Fruit fly (Drosophila melanogaster) whole organism, prepupa: ENCODE data around the gene CG42815.

ENCODE experiments used
- CG10631 ChIP-seq: fragments of 200-800 bp; sonication (Bioruptor generic); optimal IDR thresholded peaks from 2 replicates; lab custom pipeline; 2016; ENCODE audit warnings: missing biosample characterization, missing genetic modification characterization
- CG10669 ChIP-seq: fragments of 200-800 bp; sonication (Bioruptor generic); optimal IDR thresholded peaks from 3 replicates; lab custom pipeline; 2018; ENCODE audit warnings: missing biosample characterization, mild to moderate bottlenecking, missing genetic modification characterization, moderate library complexity
- CG11294 ChIP-seq: fragments of 200-800 bp; sonication (Bioruptor generic); IDR thresholded peaks from 2 replicates; pipeline ENCODE4 v1.3.6; 2022; ENCODE audit warnings: missing biosample characterization, missing genetic modification characterization
- CG11762 ChIP-seq: fragments of 200-800 bp; sonication (Bioruptor generic); optimal IDR thresholded peaks from 3 replicates; lab custom pipeline; 2016; ENCODE audit warnings: missing biosample characterization, missing genetic modification characterization; ENCODE audit not compliant: insufficient read depth
- CG11902 ChIP-seq: fragments of 200-800 bp; sonication (Bioruptor generic); optimal IDR thresholded peaks from 3 replicates; lab custom pipeline; 2016; ENCODE audit warnings: missing biosample characterization, missing genetic modification characterization
- CG16779 ChIP-seq: fragments of 200-800 bp; sonication (Bioruptor generic); optimal IDR thresholded peaks from 3 replicates; lab custom pipeline; 2017; ENCODE audit warnings: missing biosample characterization, mild to moderate bottlenecking, missing genetic modification characterization
- CG3032 ChIP-seq: fragments of 200-800 bp; optimal IDR thresholded peaks from 2 replicates; lab custom pipeline; 2019; ENCODE audit warnings: missing biosample characterization, mild to moderate bottlenecking, missing genetic modification characterization, moderate library complexity
- CG34406 ChIP-seq: fragments of 200-800 bp; sonication (Bioruptor generic); optimal IDR thresholded peaks from 3 replicates; lab custom pipeline; 2016; ENCODE audit warnings: missing biosample characterization, missing genetic modification characterization
- CG4318 ChIP-seq: fragments of 200-800 bp; sonication (Bioruptor generic); optimal IDR thresholded peaks from 3 replicates; lab custom pipeline; 2017; ENCODE audit warnings: missing biosample characterization, mild to moderate bottlenecking, missing genetic modification characterization
- CG6163 ChIP-seq: fragments of 200-800 bp; sonication (Bioruptor generic); IDR thresholded peaks from 3 replicates; pipeline ENCODE4 v1.3.6; 2022; ENCODE audit warnings: missing biosample characterization, missing genetic modification characterization
- CG6276 ChIP-seq: fragments of 200-800 bp; sonication (Bioruptor generic); optimal IDR thresholded peaks from 2 replicates; lab custom pipeline; 2017; ENCODE audit warnings: missing biosample characterization, mild to moderate bottlenecking, missing genetic modification characterization
- CG7368 ChIP-seq: fragments of 200-800 bp; sonication (Bioruptor generic); optimal IDR thresholded peaks from 3 replicates; lab custom pipeline; 2016; ENCODE audit warnings: missing biosample characterization, missing genetic modification characterization
- CG8119 ChIP-seq: fragments of 200-800 bp; sonication (Bioruptor generic); IDR thresholded peaks from 3 replicates; pipeline ENCODE4 v1.3.6; 2022; ENCODE audit warnings: missing biosample characterization, missing genetic modification characterization
- Eip78C ChIP-seq: fragments of 200-800 bp; sonication (Bioruptor generic); peaks from one replicate; lab custom pipeline; 2016; ENCODE audit warnings: missing biosample characterization, missing genetic modification characterization
- Ets21C ChIP-seq: fragments of 200-800 bp; sonication (Bioruptor generic); optimal IDR thresholded peaks from 3 replicates; lab custom pipeline; 2016; ENCODE audit warnings: missing biosample characterization, missing genetic modification characterization
- Ets96B ChIP-seq: fragments of 200-800 bp; optimal IDR thresholded peaks from 2 replicates; lab custom pipeline; 2019; ENCODE audit warnings: missing biosample characterization, mild to moderate bottlenecking, missing genetic modification characterization, moderate library complexity
- Hr39 ChIP-seq: fragments of 200-800 bp; sonication (Bioruptor generic); optimal IDR thresholded peaks from 2 replicates; lab custom pipeline; 2016; ENCODE audit warnings: missing biosample characterization, missing genetic modification characterization
- Lpt ChIP-seq: fragments of 200-800 bp; sonication (Bioruptor generic); optimal IDR thresholded peaks from 3 replicates; lab custom pipeline; 2016; ENCODE audit warnings: missing biosample characterization, missing genetic modification characterization
- Met ChIP-seq: fragments of 200-800 bp; sonication (Bioruptor generic); optimal IDR thresholded peaks from 3 replicates; lab custom pipeline; 2016; ENCODE audit warnings: missing biosample characterization, missing genetic modification characterization
- Smox ChIP-seq: fragments of 200-800 bp; sonication (Bioruptor generic); optimal IDR thresholded peaks from 3 replicates; lab custom pipeline; 2016; ENCODE audit warnings: missing biosample characterization, missing genetic modification characterization
- Sox14 ChIP-seq: fragments of 200-800 bp; sonication (Bioruptor generic); optimal IDR thresholded peaks from 3 replicates; lab custom pipeline; 2016; ENCODE audit warnings: missing biosample characterization, missing genetic modification characterization
- Sox15 ChIP-seq: fragments of 200-800 bp; sonication (Bioruptor generic); optimal IDR thresholded peaks from 3 replicates; lab custom pipeline; 2016; ENCODE audit warnings: missing biosample characterization, missing genetic modification characterization
- acj6 ChIP-seq: fragments of 200-800 bp; sonication (Bioruptor generic); optimal IDR thresholded peaks from 3 replicates; lab custom pipeline; 2016; ENCODE audit warnings: missing biosample characterization, missing genetic modification characterization
- cyc ChIP-seq: fragments of 200-800 bp; sonication (Bioruptor generic); optimal IDR thresholded peaks from 3 replicates; lab custom pipeline; 2016; ENCODE audit warnings: missing biosample characterization, missing genetic modification characterization
- dac ChIP-seq: fragments of 200-800 bp; sonication (Bioruptor generic); optimal IDR thresholded peaks from 2 replicates; lab custom pipeline; 2017; ENCODE audit warnings: missing biosample characterization, mild to moderate bottlenecking, missing genetic modification characterization
- dsx ChIP-seq: fragments of 200-800 bp; optimal IDR thresholded peaks from 3 replicates; lab custom pipeline; 2019; ENCODE audit warnings: missing biosample characterization, mild to moderate bottlenecking, missing genetic modification characterization, moderate library complexity; ENCODE audit not compliant: poor library complexity, severe bottlenecking
- fd59A ChIP-seq: fragments of 200-800 bp; sonication (Bioruptor generic); optimal IDR thresholded peaks from 2 replicates; lab custom pipeline; 2017; ENCODE audit warnings: missing biosample characterization, mild to moderate bottlenecking, missing genetic modification characterization, missing genetic modification reagents
- fd85E ChIP-seq: fragments of 200-800 bp; sonication (Bioruptor generic); optimal IDR thresholded peaks from 3 replicates; lab custom pipeline; 2016; ENCODE audit warnings: missing biosample characterization, missing genetic modification characterization
- fkh ChIP-seq: fragments of 200-800 bp; sonication (Bioruptor generic); optimal IDR thresholded peaks from 3 replicates; lab custom pipeline; 2017; ENCODE audit warnings: missing biosample characterization, mild to moderate bottlenecking, missing genetic modification characterization, moderate library complexity
- salr ChIP-seq, 2 experiments: fragments of 200-800 bp; sonication (Bioruptor generic); optimal IDR thresholded peaks; 3 replicates each; lab custom pipeline; 2016 to 2018; ENCODE audit warnings: missing biosample characterization in 2 of 2, missing genetic modification characterization in 2 of 2, mild to moderate bottlenecking in 1 of 2
- svp ChIP-seq: fragments of 200-800 bp; sonication (Bioruptor generic); peaks from one replicate; lab custom pipeline; 2016; ENCODE audit warnings: missing biosample characterization, missing genetic modification characterization
- topi ChIP-seq: fragments of 200-800 bp; sonication (Bioruptor generic); optimal IDR thresholded peaks from 3 replicates; lab custom pipeline; 2016; ENCODE audit warnings: missing biosample characterization, missing genetic modification characterization
- vri ChIP-seq: fragments of 200-800 bp; sonication (Bioruptor generic); optimal IDR thresholded peaks from 3 replicates; lab custom pipeline; 2016; ENCODE audit warnings: missing biosample characterization, mild to moderate bottlenecking, missing genetic modification characterization

CG42815 gene

dm6 chr3L:17791467-17791494 lies at the start of gene CG42815:
Gene CG42815, minus strand, starts transcription at chr3L:17791486.
- TF ChIP-seq CG7368 (GFP tag; lab: Kevin White, UChicago) (no peak), Smox (GFP tag; lab: Kevin White, UChicago) (no peak), acj6 (GFP tag; lab: Kevin White, UChicago) (no peak), dsx (GFP tag; lab: Kevin White, UChicago) (no peak), Eip78C (GFP tag; lab: Kevin White, UChicago) (no peak), dac (GFP tag; lab: Kevin White, UChicago) (no peak), CG11294 (no peak), CG11902 (GFP tag; lab: Kevin White, UChicago) (no peak), CG6163 (GFP tag; lab: Robert Waterston, UW) (no peak), CG11762 (GFP tag; lab: Kevin White, UChicago) (no peak), CG10631 (GFP tag; lab: Kevin White, UChicago) (no peak), fd85E (GFP tag; lab: Kevin White, UChicago) (no peak), Met (GFP tag; lab: Kevin White, UChicago) (no peak), fd59A (GFP tag; lab: Kevin White, UChicago) (no peak)

DNA sequence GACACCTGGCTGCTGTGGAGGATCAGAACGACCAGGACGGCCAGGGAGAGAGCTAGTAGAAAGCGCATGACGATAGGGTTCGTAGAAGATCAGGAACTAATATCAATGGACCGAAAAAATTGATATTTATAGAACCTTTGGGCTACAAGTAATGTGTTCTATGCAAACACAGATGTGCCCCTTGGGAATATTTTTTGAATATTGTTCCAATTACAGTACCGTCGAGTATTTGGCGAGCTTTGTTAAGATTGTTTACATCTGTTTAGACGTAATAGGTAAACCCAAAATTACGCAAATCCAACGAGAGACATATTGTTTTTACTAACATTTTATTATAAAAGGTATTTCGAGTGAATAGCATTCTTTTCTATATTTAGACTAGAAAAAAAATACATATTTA lies 43.8 kb upstream of the CG42815 start, which contains the start of gene CG32189:
Gene CG32189 (minus strand): TSS at position 101 of the 400 bp plus-strand sequence.
- TF ChIP-seq dsx (GFP tag; lab: Kevin White, UChicago), result no peak
- no peak for TF ChIP-seq CG7368 (GFP tag; lab: Kevin White, UChicago)
- TF ChIP-seq CG11762 (GFP tag; lab: Kevin White, UChicago), result no peak
- no peak for TF ChIP-seq dac (GFP tag; lab: Kevin White, UChicago)

DNA sequence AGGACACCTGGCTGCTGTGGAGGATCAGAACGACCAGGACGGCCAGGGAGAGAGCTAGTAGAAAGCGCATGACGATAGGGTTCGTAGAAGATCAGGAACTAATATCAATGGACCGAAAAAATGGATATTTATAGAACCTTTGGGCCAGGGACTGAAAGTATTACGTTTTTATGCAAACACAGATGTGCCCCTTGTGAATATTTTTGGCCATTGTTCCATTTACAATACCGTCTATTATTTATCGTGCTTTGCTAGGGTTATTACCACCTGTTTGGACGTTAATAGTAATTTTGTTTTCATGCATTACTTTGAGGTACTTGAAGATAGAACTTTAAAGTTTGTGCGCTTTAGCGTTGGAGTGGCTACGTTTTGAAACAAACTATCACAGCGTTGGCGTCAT lies 42.2 kb upstream of the CG42815 start, which contains the start of gene CG32188:
Gene CG32188 (minus strand): TSS at position 101 of the 400 bp plus-strand sequence.
- TF ChIP-seq CG3032 (tag; lab: Kevin White, UChicago) (no peak), Ets21C (no peak), Sox14 (GFP tag; lab: Kevin White, UChicago) (no peak), vri (GFP tag; lab: Kevin White, UChicago) (no peak), cyc (GFP tag; lab: Kevin White, UChicago) (no peak), CG16779 (tag; lab: Kevin White, UChicago) (no peak), CG6163 (GFP tag; lab: Robert Waterston, UW) (no peak), fkh (GFP tag; lab: Kevin White, UChicago) (no peak), Ets96B (tag; lab: Kevin White, UChicago) (no peak)

DNA sequence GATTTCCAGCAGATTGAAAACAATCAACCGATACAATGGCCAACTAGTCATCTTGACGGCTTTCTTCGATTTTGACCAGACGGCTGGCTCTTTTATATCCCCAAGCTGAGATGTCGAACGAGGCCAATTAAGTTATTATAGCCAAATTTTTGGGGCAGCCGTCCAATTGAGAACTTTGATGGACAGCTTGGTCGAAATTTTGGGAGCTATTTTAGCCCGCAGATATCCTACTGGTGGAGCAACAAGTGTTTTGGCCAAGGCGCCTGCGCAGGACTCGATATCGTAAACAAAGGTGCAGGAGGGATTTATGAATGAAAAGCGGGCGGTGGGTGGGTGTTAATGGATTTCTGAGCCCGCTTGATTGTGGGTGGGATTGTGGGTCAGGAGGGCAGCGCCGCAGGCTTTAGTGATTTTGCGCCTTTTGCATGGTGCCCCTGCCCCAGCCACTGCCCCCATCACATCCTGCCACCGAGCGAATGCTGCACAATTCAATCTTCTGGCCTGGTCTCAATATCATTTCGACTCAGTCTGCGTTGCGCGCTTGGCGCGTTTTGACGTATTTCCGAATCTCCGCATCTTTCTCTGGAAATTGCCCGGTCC lies 31.6 kb upstream of the CG42815 start, which contains the start of the genes Ir75c and Grd:
Gene Ir75c (minus strand): TSS at position 51 of the 600 bp plus-strand sequence.
Gene Grd (plus strand): TSS at position 550 of the 600 bp plus-strand sequence.
- TF ChIP-seq svp (GFP tag; lab: Kevin White, UChicago) (no peak), CG6163 (GFP tag; lab: Robert Waterston, UW) (no peak), Lpt (no peak), CG6276 (GFP tag; lab: Kevin White, UChicago) (no peak), CG34406 (GFP tag; lab: Kevin White, UChicago) (no peak), dac (GFP tag; lab: Kevin White, UChicago) (no peak), Sox15 (GFP tag; lab: Kevin White, UChicago) (no peak), CG4318 (GFP tag; lab: Kevin White, UChicago) (no peak), dsx (GFP tag; lab: Kevin White, UChicago) (no peak), Hr39 (GFP tag; lab: Kevin White, UChicago) (no peak), salr (GFP tag; optimal IDR thresholded peaks at IDR 0.05; lab: Kevin White, UChicago) (no peak), acj6 (GFP tag; lab: Kevin White, UChicago) (no peak), Met (GFP tag; lab: Kevin White, UChicago) (no peak), topi (GFP tag; lab: Kevin White, UChicago) (no peak), fd59A (GFP tag; lab: Kevin White, UChicago) (no peak), CG8119 (no peak), CG7368 (GFP tag; lab: Kevin White, UChicago) (no peak), CG10631 (GFP tag; lab: Kevin White, UChicago) (no peak), CG10669 (GFP tag; lab: Kevin White, UChicago) (no peak)
